Worm (Caenorhabditis elegans) whole organism, L4 larva: Measurements from ENCODE around the gene mrps-9.

Source experiments
- F10B5.3 ChIP-seq: sonication (generic microtip); optimal IDR thresholded peaks from 2 replicates; lab custom pipeline; 2016; ENCODE audit warnings: mild to moderate bottlenecking, missing genetic modification characterization, missing compliant biosample characterization
- F26F4.8 ChIP-seq: fragments of 200-800 bp; sonication (Bioruptor generic); conservative IDR thresholded peaks from 2 replicates; pipeline ENCODE4 v1.3.6; 2022; ENCODE audit warnings: missing genetic modification characterization, missing compliant biosample characterization
- F37D6.2 ChIP-seq: sonication (generic microtip); optimal IDR thresholded peaks from 2 replicates; lab custom pipeline; 2016; ENCODE audit warnings: mild to moderate bottlenecking, missing genetic modification characterization, missing compliant biosample characterization
- F44E2.7 ChIP-seq: fragments of 200-800 bp; sonication (Bioruptor generic); IDR thresholded peaks from 2 replicates; pipeline ENCODE4 v2.1.2; 2022; ENCODE audit warnings: missing genetic modification characterization, missing compliant biosample characterization
- R02D3.7 ChIP-seq: fragments of 150-350 bp; sonication (generic microtip); optimal IDR thresholded peaks from 3 replicates; lab custom pipeline; 2014; ENCODE audit warnings: missing biosample characterization, missing genetic modification characterization
- T20F7.1 ChIP-seq: fragments of 200-800 bp; sonication (Bioruptor generic); optimal IDR thresholded peaks from 2 replicates; lab custom pipeline; 2018; ENCODE audit warnings: mild to moderate bottlenecking, missing genetic modification characterization, missing compliant biosample characterization
- T26A8.4 ChIP-seq: fragments of 200-800 bp; sonication (Bioruptor generic); IDR thresholded peaks from 2 replicates; pipeline ENCODE4 v1.3.6; 2022; ENCODE audit warnings: missing genetic modification characterization, missing compliant biosample characterization
- Y5F2A.4 ChIP-seq: fragments of 200-800 bp; sonication (Bioruptor generic); optimal IDR thresholded peaks from 2 replicates; lab custom pipeline; 2018; ENCODE audit warnings: mild to moderate bottlenecking, missing genetic modification characterization, missing compliant biosample characterization
- ZK546.5 ChIP-seq, 2 experiments: sonication (generic microtip); optimal IDR thresholded peaks; 2 replicates each; lab custom pipeline; 2017; ENCODE audit warnings: missing biosample characterization in 2 of 2, missing genetic modification characterization in 2 of 2
- aha-1 ChIP-seq: fragments of 150-350 bp; peaks from one replicate; lab custom pipeline; 2014; ENCODE audit warnings: missing biosample characterization, missing genetic modification characterization
- ama-1 ChIP-seq: fragments of 150-350 bp; optimal IDR thresholded peaks from 2 replicates; lab custom pipeline; 2014; ENCODE audit warnings: inconsistent platforms, mixed read lengths
- ceh-20 ChIP-seq: fragments of 200-800 bp; sonication (Bioruptor generic); IDR thresholded peaks from 2 replicates; pipeline ENCODE4 v1.3.6; 2022; ENCODE audit warnings: missing genetic modification reagents, missing genetic modification characterization, missing compliant biosample characterization
- ceh-28 ChIP-seq: fragments of 150-350 bp; optimal IDR thresholded peaks from 2 replicates; lab custom pipeline; 2014; ENCODE audit warnings: missing biosample characterization, missing genetic modification reagents, missing genetic modification characterization
- daf-12 ChIP-seq: fragments of 150-350 bp; optimal IDR thresholded peaks from 2 replicates; lab custom pipeline; 2014; ENCODE audit warnings: missing biosample characterization, missing genetic modification reagents, missing genetic modification characterization
- daf-16 ChIP-seq, 3 experiments: sonication (generic microtip); optimal IDR thresholded peaks; 2 replicates each; lab custom pipeline; 2016 to 2017; ENCODE audit warnings: missing genetic modification characterization in 3 of 3, missing genetic modification reagents in 3 of 3, mild to moderate bottlenecking in 2 of 3, missing compliant biosample characterization in 2 of 3, missing biosample characterization in 1 of 3, moderate library complexity in 1 of 3
- daf-19 ChIP-seq: fragments of 200-800 bp; sonication (Bioruptor generic); conservative IDR thresholded peaks from 2 replicates; pipeline ENCODE4 v1.3.6; 2022; ENCODE audit warnings: missing genetic modification characterization, missing compliant biosample characterization
- dpl-1 ChIP-seq: fragments of 150-350 bp; optimal IDR thresholded peaks from 2 replicates; lab custom pipeline; 2014; ENCODE audit warnings: missing biosample characterization, missing genetic modification reagents, missing genetic modification characterization
- fkh-10 ChIP-seq: fragments of 150-350 bp; optimal IDR thresholded peaks from 2 replicates; lab custom pipeline; 2014; ENCODE audit warnings: missing biosample characterization, missing genetic modification reagents, missing genetic modification characterization
- hlh-30 ChIP-seq: sonication (generic microtip); optimal IDR thresholded peaks from 2 replicates; lab custom pipeline; 2017; ENCODE audit warnings: antibody characterized with exemption, mild to moderate bottlenecking, missing genetic modification characterization, missing compliant biosample characterization; ENCODE audit not compliant: insufficient read depth
- hmg-1.1 ChIP-seq: fragments of 200-800 bp; sonication (Bioruptor generic); IDR thresholded peaks from 2 replicates; pipeline ENCODE4 v1.3.6; 2022; ENCODE audit warnings: missing genetic modification reagents, missing genetic modification characterization, missing compliant biosample characterization
- jun-1 ChIP-seq: fragments of 150-350 bp; optimal IDR thresholded peaks from 2 replicates; lab custom pipeline; 2014; ENCODE audit warnings: missing biosample characterization, missing genetic modification reagents, missing genetic modification characterization
- lin-38 ChIP-seq: fragments of 200-800 bp; sonication (Bioruptor generic); IDR thresholded peaks from 2 replicates; pipeline ENCODE4 v1.3.6; 2022; ENCODE audit warnings: missing genetic modification reagents, missing genetic modification characterization, missing compliant biosample characterization
- lin-39 ChIP-seq: fragments of 150-350 bp; optimal IDR thresholded peaks from 2 replicates; lab custom pipeline; 2014; ENCODE audit warnings: missing biosample characterization, missing genetic modification reagents, missing genetic modification characterization
- lsy-2 ChIP-seq, 2 experiments: fragments of 150-350 bp in 1 of 2; sonication (generic microtip) in 1 of 2; optimal IDR thresholded peaks; 2 replicates each; lab custom pipeline; 2014 to 2017; ENCODE audit warnings: missing biosample characterization in 2 of 2, missing genetic modification characterization in 2 of 2
- mes-2 ChIP-seq: sonication (generic microtip); optimal IDR thresholded peaks from 2 replicates; lab custom pipeline; 2016; ENCODE audit warnings: missing genotype, mild to moderate bottlenecking, missing genetic modification characterization, missing compliant biosample characterization; ENCODE audit not compliant: poor library complexity, severe bottlenecking
- nhr-102 ChIP-seq: sonication (generic microtip); optimal IDR thresholded peaks from 2 replicates; lab custom pipeline; 2016; ENCODE audit warnings: mild to moderate bottlenecking, missing genetic modification characterization, moderate library complexity, missing compliant biosample characterization
- pqm-1 ChIP-seq: sonication (generic microtip); optimal IDR thresholded peaks from 2 replicates; lab custom pipeline; 2017; ENCODE audit warnings: missing biosample characterization, missing genetic modification characterization
- rbr-2 ChIP-seq: sonication (generic microtip); optimal IDR thresholded peaks from 2 replicates; lab custom pipeline; 2016; ENCODE audit warnings: missing genotype, missing genetic modification characterization, missing compliant biosample characterization
- saeg-2 ChIP-seq: fragments of 200-800 bp; sonication (Bioruptor generic); IDR thresholded peaks from 2 replicates; pipeline ENCODE4 v1.3.6; 2022; ENCODE audit warnings: missing genetic modification reagents, missing genetic modification characterization, missing compliant biosample characterization
- tag-97 ChIP-seq: fragments of 200-800 bp; sonication (Bioruptor generic); IDR thresholded peaks from 2 replicates; pipeline ENCODE4 v1.3.6; 2022; ENCODE audit warnings: missing genetic modification characterization, missing compliant biosample characterization
- tra-1 ChIP-seq: fragments of 200-800 bp; sonication (Bioruptor generic); IDR thresholded peaks from 2 replicates; pipeline ENCODE4 v1.3.6; 2022; ENCODE audit warnings: missing genetic modification reagents, missing genetic modification characterization, missing compliant biosample characterization
- unc-62 ChIP-seq, 3 experiments: fragments of 150-350 bp in 1 of 3; sonication (generic microtip); optimal IDR thresholded peaks in 2 of 3; peaks in 1 of 3; 1 replicate in 1 of 3; 2 replicates in 2 of 3; lab custom pipeline; 2014 to 2017; ENCODE audit warnings: missing biosample characterization in 3 of 3, missing genetic modification characterization in 3 of 3, missing genetic modification reagents in 3 of 3, missing genotype in 1 of 3
- vab-7 ChIP-seq: fragments of 200-800 bp; sonication (Bioruptor generic); IDR thresholded peaks from 2 replicates; pipeline ENCODE4 v1.3.6; 2022; ENCODE audit warnings: missing genetic modification reagents, missing genetic modification characterization, missing compliant biosample characterization

mrps-9 gene

DNA sequence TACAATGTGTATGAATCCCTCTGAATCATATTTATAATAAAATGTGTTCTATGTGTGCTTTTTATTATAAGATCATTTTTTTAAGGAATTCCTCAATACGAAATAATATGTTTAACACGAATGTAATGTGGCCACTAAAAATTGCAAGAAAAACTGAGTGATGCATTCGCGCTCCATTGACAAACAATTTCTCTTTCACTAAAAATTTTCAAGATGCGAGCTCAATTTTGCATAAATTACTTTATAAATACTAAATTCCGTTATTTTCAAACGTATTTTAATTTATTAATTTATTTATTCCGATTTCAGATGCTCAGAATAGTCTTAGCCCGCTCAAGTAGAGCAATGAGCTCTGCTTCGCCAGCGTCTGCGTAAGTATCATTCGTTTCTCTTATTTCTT, at the start of gene mrps-9:
mrps-9 (plus strand) TSS at position 310 of the 400 bp plus-strand sequence.
- TF ChIP-seq lsy-2 (tag; optimal IDR thresholded peaks at IDR 0.05; lab: Kevin White, UChicago): no peak
- TF ChIP-seq tra-1: no peak
- TF ChIP-seq T20F7.1: peak; percentile 29
- peak; percentile 61 for TF ChIP-seq mes-2
- peak; percentile 31 for TF ChIP-seq dpl-1 (GFP tag; lab: Kevin White, UChicago)
- peak; percentile 94 for TF ChIP-seq lin-38
- TF ChIP-seq saeg-2 (GFP tag; lab: Robert Waterston, UW): no peak
- TF ChIP-seq hlh-30 (tag; lab: Kevin White, UChicago): peak; percentile 2

DNA sequence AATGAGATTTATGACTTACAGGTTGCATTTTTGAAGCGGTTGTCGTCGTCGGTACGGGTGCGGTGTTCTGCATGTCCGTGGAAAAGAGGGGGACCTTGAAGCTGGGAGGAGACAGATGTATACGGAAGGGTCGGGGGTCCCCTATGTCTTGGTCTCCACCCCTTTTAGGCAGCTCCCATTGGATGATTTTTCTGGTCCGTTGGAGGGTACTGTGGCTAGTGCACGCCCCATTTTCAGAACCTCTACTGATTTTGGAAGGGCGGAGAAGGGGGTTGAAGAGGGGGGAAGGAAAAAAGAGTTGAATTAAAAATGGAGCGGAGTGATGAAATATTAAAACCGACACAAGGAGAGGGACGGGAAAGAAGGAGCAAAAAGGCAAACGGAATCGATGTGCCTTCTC, 49.6 kb upstream of the mrps-9 start, which contains the start of gene unc-86:
unc-86 (minus strand) TSS at position 113 of the 400 bp plus-strand sequence.
- TF ChIP-seq ama-1 (lab: Kevin White, UChicago) (no peak), aha-1 (tag; lab: Kevin White, UChicago) (peak; percentile 2), hmg-1.1 (GFP tag; lab: Robert Waterston, UW) (no peak)

DNA sequence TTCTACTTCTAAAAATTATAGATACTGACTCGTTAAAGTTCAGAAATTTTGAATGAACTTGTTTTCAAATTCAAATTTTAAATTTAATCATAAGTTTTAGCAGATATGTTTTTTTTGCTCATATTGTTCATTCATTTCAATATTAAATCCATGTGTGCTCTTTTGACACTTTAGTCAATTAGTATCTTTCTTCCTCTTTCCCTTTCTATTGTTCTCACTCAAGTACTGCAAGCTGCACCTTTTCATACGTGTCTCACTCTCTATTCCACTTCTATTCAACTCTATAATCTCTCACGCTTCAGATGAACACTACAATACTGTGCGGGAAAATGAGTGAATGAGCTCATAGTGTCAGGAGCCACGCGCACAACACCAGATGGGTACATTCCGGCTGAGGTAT, 47.9 kb upstream of the mrps-9 start, which contains the start of gene C30A5.16:
C30A5.16 (plus strand) TSS at position 301 of the 400 bp plus-strand sequence.
- no peak for TF ChIP-seq fkh-10 (GFP tag; lab: Kevin White, UChicago)
- TF ChIP-seq F10B5.3 (tag; lab: Kevin White, UChicago): no peak
- no peak for TF ChIP-seq unc-62 (GFP tag; optimal IDR thresholded peaks at IDR 0.05 in 1 of 2; lab: Kevin White, UChicago)
- no peak for TF ChIP-seq unc-62 (tag; optimal IDR thresholded peaks at IDR 0.05; lab: Kevin White, UChicago)
- no peak for TF ChIP-seq rbr-2 (tag; lab: Kevin White, UChicago)
- no peak for TF ChIP-seq vab-7 (GFP tag; lab: Robert Waterston, UW)
- TF ChIP-seq F37D6.2 (tag; lab: Kevin White, UChicago): no peak
- no peak for TF ChIP-seq daf-16 (GFP tag; optimal IDR thresholded peaks at IDR 0.05; lab: Kevin White, UChicago)
- no peak for TF ChIP-seq daf-16 (tag; optimal IDR thresholded peaks at IDR 0.05; lab: Kevin White, UChicago)
- no peak for TF ChIP-seq R02D3.7 (tag; lab: Kevin White, UChicago)
- no peak for TF ChIP-seq pqm-1
- no peak for TF ChIP-seq daf-12 (tag; lab: Kevin White, UChicago)
- TF ChIP-seq jun-1 (tag; lab: Kevin White, UChicago): no peak
- TF ChIP-seq mes-2: no peak
- TF ChIP-seq lin-39 (tag; lab: Kevin White, UChicago): no peak
- no peak for TF ChIP-seq T26A8.4 (GFP tag; lab: Robert Waterston, UW)
- no peak for TF ChIP-seq nhr-102 (tag; lab: Kevin White, UChicago)

DNA sequence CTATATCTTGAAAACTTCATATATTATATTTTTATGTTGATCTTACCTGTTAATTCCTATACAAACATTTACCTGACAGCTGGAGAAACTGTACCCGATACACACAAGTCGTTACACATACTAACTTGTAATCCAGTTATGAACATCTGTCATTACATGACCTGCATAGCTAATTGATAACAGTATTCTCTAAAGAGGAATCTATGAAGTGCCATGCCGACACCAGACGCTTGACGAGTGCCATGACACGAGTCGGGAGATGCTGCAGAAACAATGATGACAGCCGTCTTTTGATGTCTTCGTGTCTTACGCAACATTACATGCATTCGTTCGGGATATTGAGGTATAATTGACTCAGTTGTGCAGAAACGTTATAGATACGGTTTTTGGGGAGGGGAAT, 45.8 kb upstream of the mrps-9 start:
- TF ChIP-seq lin-39 (tag; lab: Kevin White, UChicago): no peak

DNA sequence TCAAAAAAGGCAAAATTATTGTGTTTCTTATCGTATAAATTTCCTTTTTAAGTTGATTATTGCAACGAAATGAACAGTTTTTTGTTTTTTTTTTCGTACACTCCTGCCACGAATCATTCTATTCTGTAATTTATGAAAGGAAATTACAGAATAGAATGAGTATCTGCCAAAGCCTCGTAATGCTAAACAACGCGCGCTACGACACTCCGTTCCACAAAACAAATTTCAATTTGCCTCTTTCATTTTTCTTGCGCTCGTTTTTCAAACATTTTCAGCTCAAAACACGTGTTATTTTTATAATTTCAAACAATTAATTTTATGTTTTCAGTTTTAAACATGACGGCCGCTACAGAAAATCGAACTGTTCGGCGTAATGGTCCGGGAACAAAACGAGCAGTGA, 41.1 kb upstream of the mrps-9 start, which contains the start of gene mob-4:
mob-4 (plus strand) TSS at position 329 of the 400 bp plus-strand sequence.
- TF ChIP-seq lsy-2 (tag; optimal IDR thresholded peaks at IDR 0.05; lab: Kevin White, UChicago): peak in 1 of 2 experiments; percentile 9
- no peak for TF ChIP-seq ceh-20
- no peak for TF ChIP-seq ceh-28 (tag; lab: Kevin White, UChicago)
- no peak for TF ChIP-seq tag-97 (GFP tag; lab: Robert Waterston, UW)
- TF ChIP-seq F26F4.8 (GFP tag; lab: Robert Waterston, UW): no peak
- TF ChIP-seq ZK546.5 (tag; optimal IDR thresholded peaks at IDR 0.05; lab: Kevin White, UChicago): no peak
- TF ChIP-seq T20F7.1: peak; percentile 92
- TF ChIP-seq F44E2.7 (GFP tag; lab: Robert Waterston, UW): no peak
- TF ChIP-seq daf-19 (GFP tag; lab: Robert Waterston, UW): no peak
- peak; percentile 4 for TF ChIP-seq dpl-1 (GFP tag; lab: Kevin White, UChicago)
- no peak for TF ChIP-seq Y5F2A.4 (GFP tag; lab: Kevin White, UChicago)
- TF ChIP-seq, all 104 proteins: peak for 3
